Fruit fly (Drosophila melanogaster): ENCODE measurements around the gene CG17202.

The CG17202 gene

DNA sequence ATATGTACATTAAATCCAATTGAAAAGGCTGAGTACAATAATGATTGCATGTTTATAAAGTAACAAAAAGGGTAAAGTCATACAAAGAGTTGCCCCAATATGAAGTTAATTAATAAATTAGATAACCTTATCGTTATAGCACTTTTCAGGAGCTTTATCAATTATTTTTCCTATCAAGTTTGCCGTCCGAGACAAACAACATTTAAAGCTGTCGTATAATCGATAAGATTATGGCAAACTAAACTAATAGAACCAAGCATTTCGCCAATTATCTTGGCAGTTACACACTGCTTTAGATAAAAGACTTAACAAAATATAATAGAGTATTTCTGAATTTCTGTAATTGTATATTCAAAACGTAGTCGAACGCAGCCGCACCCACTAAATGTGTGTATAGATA, 17.4 kb upstream of the CG17202 start:
- TF ChIP-seq Pif1B (GFP tag; optimal IDR thresholded peaks at IDR 0.05) (no peak), CG4496 (GFP tag; IDR thresholded peaks at IDR 0.05) (no peak), CG9948 (tag; optimal IDR thresholded peaks at IDR 0.05) (no peak), CG15710 (tag; optimal IDR thresholded peaks at IDR 0.05) (no peak), CG13204 (GFP tag; optimal IDR thresholded peaks at IDR 0.05) (no peak), CG32121 (GFP tag; IDR thresholded peaks at IDR 0.05) (no peak), CG8301 (tag; optimal IDR thresholded peaks at IDR 0.05) (no peak), fd96Ca (GFP tag; IDR thresholded peaks at IDR 0.05) (no peak), CG12605 (GFP tag; IDR thresholded peaks at IDR 0.05) (no peak), gl (tag; optimal IDR thresholded peaks at IDR 0.05) (no peak), CG10348 (GFP tag; IDR thresholded peaks at IDR 0.05) (no peak), Ets98B (GFP tag; IDR thresholded peaks at IDR 0.05) (no peak), EcR (GFP tag; optimal IDR thresholded peaks at IDR 0.05) (no peak), rn (GFP tag; IDR thresholded peaks at IDR 0.05) (no peak), D1 (tag; optimal IDR thresholded peaks at IDR 0.05) (no peak), CG34367 (tag; optimal IDR thresholded peaks at IDR 0.05) (no peak), CG14655 (GFP tag; optimal IDR thresholded peaks at IDR 0.05) (no peak), Snoo (tag; optimal IDR thresholded peaks at IDR 0.05) (no peak)

DNA sequence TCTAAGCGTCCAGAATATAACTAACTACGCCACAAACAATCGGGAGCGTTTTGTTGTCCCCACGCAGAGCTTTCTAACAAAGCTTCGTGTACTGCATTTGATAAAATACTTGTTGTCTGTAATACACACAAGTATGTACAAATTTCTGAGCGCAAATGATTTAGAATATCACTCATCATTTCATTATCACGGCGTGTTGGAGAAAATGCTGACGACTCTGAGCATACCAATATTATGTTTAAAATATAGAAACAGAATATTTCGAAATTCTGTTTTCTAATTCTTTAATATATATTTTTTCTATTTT, 16.7 kb upstream of the CG17202 start, which contains the start of gene Cyp9f2:
TSS of gene Cyp9f2 (minus strand) at position 101 of the 307 bp plus-strand sequence.
- TF ChIP-seq fd96Ca (GFP tag; IDR thresholded peaks at IDR 0.05) (no peak), Pif1A (GFP tag; optimal IDR thresholded peaks at IDR 0.05) (no peak), Snoo (tag; optimal IDR thresholded peaks at IDR 0.05) (no peak), CG12605 (GFP tag; IDR thresholded peaks at IDR 0.05) (no peak), CG13204 (GFP tag; optimal IDR thresholded peaks at IDR 0.05) (no peak), CG8301 (tag; optimal IDR thresholded peaks at IDR 0.05) (no peak), CG34367 (tag; optimal IDR thresholded peaks at IDR 0.05) (no peak), CG9948 (tag; optimal IDR thresholded peaks at IDR 0.05) (no peak), CG10348 (GFP tag; IDR thresholded peaks at IDR 0.05) (no peak), EcR (GFP tag; optimal IDR thresholded peaks at IDR 0.05) (no peak), Pif1B (GFP tag; optimal IDR thresholded peaks at IDR 0.05) (no peak), Ets98B (GFP tag; IDR thresholded peaks at IDR 0.05) (no peak), CG17806 (tag; optimal IDR thresholded peaks at IDR 0.05) (no peak), gl (tag; optimal IDR thresholded peaks at IDR 0.05) (no peak), CG14655 (GFP tag; optimal IDR thresholded peaks at IDR 0.05) (no peak), CG32121 (GFP tag; IDR thresholded peaks at IDR 0.05) (no peak), CG8159 (tag; optimal IDR thresholded peaks at IDR 0.05) (no peak), rn (GFP tag; IDR thresholded peaks at IDR 0.05) (no peak), D1 (tag; optimal IDR thresholded peaks at IDR 0.05) (no peak), CG4496 (GFP tag; IDR thresholded peaks at IDR 0.05) (no peak)

DNA sequence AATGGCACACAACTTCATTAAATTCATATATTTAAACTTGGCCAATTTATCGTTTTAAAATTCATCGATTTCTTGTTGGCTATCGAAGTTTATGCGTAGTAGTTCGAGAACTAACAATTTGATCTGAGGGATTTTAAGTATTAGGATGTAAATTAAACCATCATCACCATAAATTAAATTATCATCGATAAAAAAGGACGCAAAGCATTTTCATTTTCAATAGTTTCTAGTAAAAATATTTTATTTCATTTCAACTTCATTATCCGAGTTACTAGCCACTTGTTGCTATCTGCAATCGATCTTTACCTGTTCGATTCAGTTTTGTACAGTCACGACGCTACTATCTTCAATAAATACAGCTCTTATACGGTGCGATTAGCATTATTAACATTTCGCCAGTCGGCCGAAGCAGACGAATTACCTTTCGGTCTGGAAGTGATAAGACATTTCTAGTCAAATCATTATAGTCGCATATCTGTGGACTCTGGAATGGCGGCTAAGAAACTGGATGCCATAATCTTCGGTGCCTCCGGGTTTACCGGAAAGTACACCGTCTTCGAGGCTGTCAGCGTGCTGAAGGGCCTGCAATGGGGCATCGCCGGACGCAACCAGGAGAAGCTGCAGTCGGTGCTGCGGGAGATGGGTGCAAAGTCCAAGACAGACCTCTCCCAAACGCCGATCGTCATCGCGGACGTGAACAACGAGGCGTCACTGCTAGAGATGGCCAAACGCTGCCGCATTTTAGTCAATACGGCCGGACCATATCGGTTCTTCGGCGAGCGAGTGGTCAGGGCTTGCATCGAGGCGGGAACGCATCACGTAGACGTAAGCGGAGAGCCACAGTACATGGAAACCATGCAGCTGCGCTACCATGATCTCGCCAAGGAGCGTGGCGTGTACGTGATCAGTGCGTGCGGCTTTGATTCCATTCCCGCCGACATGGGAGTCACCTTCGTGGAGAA, 16.1 kb upstream of the CG17202 start, which contains the start of gene CG5167:
TSS of gene CG5167 (plus strand) at position 298 of the 962 bp plus-strand sequence.
- no peak for TF ChIP-seq D1 (tag; optimal IDR thresholded peaks at IDR 0.05)
- TF ChIP-seq CG32121 (GFP tag; IDR thresholded peaks at IDR 0.05): no peak; the same call in 1 of the 2 replicates
- TF ChIP-seq fd96Ca (GFP tag; IDR thresholded peaks at IDR 0.05): peak; percentile 64; the same call in 2 of the 3 replicates
- no peak for TF ChIP-seq Pif1B (GFP tag; optimal IDR thresholded peaks at IDR 0.05)
- TF ChIP-seq Snoo (tag; optimal IDR thresholded peaks at IDR 0.05): peak; percentile 13
- TF ChIP-seq gl (tag; optimal IDR thresholded peaks at IDR 0.05): peak; percentile 88
- TF ChIP-seq CG8301 (tag; optimal IDR thresholded peaks at IDR 0.05): peak; percentile 62
- TF ChIP-seq rn (GFP tag; IDR thresholded peaks at IDR 0.05): no peak
- no peak for TF ChIP-seq CG15710 (tag; optimal IDR thresholded peaks at IDR 0.05)
- TF ChIP-seq CG9948 (tag; optimal IDR thresholded peaks at IDR 0.05): no peak
- TF ChIP-seq EcR (GFP tag; optimal IDR thresholded peaks at IDR 0.05): no peak
- TF ChIP-seq CG14655 (GFP tag; optimal IDR thresholded peaks at IDR 0.05): no peak
- TF ChIP-seq Ets98B (GFP tag; IDR thresholded peaks at IDR 0.05): peak; percentile 51
- TF ChIP-seq CG8159 (tag; optimal IDR thresholded peaks at IDR 0.05): peak; percentile 15
- TF ChIP-seq Pif1A (GFP tag; optimal IDR thresholded peaks at IDR 0.05): no peak
- TF ChIP-seq CG13204 (GFP tag; optimal IDR thresholded peaks at IDR 0.05): peak; percentile 54
- TF ChIP-seq CG34367 (tag; optimal IDR thresholded peaks at IDR 0.05): peak; percentile 40
- peak; percentile 11 for TF ChIP-seq CG17806 (tag; optimal IDR thresholded peaks at IDR 0.05)
- no peak for TF ChIP-seq CG4496 (GFP tag; IDR thresholded peaks at IDR 0.05)
- TF ChIP-seq CG12605 (GFP tag; IDR thresholded peaks at IDR 0.05): peak; percentile 85
- no peak for TF ChIP-seq CG10348 (GFP tag; IDR thresholded peaks at IDR 0.05)

DNA sequence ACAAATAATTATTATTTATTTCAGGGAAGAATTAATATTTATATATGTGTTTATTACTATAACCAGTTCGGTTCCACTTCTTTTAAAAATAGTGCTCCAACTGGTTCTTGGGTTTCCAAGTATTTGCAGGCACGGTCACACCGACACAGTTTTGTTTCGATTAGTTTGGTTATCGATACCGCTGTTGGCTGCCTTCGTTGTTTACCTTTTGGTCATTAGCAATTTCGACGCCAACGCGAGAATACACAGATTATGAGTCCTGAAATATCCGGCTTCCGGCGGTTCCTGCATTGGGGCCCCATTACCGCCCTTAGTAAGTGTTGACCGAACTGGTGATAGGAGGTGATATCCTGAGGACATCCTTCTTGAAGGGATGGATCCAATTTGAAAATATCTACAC, 14.4 kb upstream of the CG17202 start, which contains the start of gene CG5196:
TSS of gene CG5196 (plus strand) at position 157 of the 400 bp plus-strand sequence.
- TF ChIP-seq CG13204 (GFP tag; optimal IDR thresholded peaks at IDR 0.05) (no peak), CG10348 (GFP tag; IDR thresholded peaks at IDR 0.05) (no peak), Pif1B (GFP tag; optimal IDR thresholded peaks at IDR 0.05) (no peak), Pif1A (GFP tag; optimal IDR thresholded peaks at IDR 0.05) (no peak), EcR (GFP tag; optimal IDR thresholded peaks at IDR 0.05) (peak; percentile 14)

DNA sequence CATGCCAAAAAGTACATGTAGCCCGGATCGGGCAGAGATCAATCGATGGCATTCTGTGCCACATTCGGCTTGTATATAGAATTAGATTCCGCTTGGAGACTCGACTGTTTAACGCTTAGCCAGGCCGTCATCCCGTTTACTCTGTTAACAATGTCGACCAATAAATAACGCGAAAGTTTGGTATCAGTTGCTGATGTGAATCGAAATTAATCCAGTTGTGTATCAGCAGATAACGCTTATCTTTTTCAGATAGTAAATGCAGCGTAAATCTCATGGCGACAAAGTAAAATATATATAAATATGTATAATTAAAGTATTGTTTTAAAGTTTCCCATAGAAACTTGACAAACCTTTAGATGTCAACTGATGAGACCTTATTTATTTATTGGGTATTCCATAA, 11.1 kb upstream of the CG17202 start:
- TF ChIP-seq CG12605 (GFP tag; IDR thresholded peaks at IDR 0.05) (no peak), CG9948 (tag; optimal IDR thresholded peaks at IDR 0.05) (no peak), CG32121 (GFP tag; IDR thresholded peaks at IDR 0.05) (no peak), Snoo (tag; optimal IDR thresholded peaks at IDR 0.05) (no peak), CG14655 (GFP tag; optimal IDR thresholded peaks at IDR 0.05) (no peak), CG8301 (tag; optimal IDR thresholded peaks at IDR 0.05) (no peak), CG8159 (tag; optimal IDR thresholded peaks at IDR 0.05) (no peak)
